Worm (Caenorhabditis elegans) whole organism, L1 larva: ENCODE results near the gene F53F4.2.

ENCODE experiments used
- aly-2 ChIP-seq: fragments of 150-350 bp; optimal IDR thresholded peaks from 2 replicates; lab custom pipeline; 2014; ENCODE audit warnings: missing biosample characterization, missing genetic modification characterization
- blmp-1 ChIP-seq: fragments of 150-350 bp; optimal IDR thresholded peaks from 2 replicates; lab custom pipeline; 2014; ENCODE audit warnings: missing biosample characterization, missing genetic modification characterization
- ceh-82 ChIP-seq, 3 experiments: fragments of 150-350 bp in 1 of 3; sonication (generic microtip) in 2 of 3; optimal IDR thresholded peaks; 2 replicates each; lab custom pipeline; 2014 to 2017; ENCODE audit warnings: missing biosample characterization in 3 of 3, missing genetic modification characterization in 3 of 3
- ceh-88 ChIP-seq: fragments of 200-800 bp; sonication (Bioruptor generic); IDR thresholded peaks from 2 replicates; pipeline ENCODE4 v1.3.6; 2022; ENCODE audit warnings: missing genetic modification characterization, missing compliant biosample characterization
- efl-1 ChIP-seq, 4 experiments: fragments of 150-350 bp; optimal IDR thresholded peaks in 3 of 4; peaks in 1 of 4; 1 replicate in 1 of 4; 2 replicates in 3 of 4; lab custom pipeline; 2014; ENCODE audit warnings: missing biosample characterization in 2 of 4, missing genetic modification characterization in 2 of 4, missing genetic modification reagents in 2 of 4
- elt-2 ChIP-seq: sonication (generic microtip); optimal IDR thresholded peaks from 2 replicates; lab custom pipeline; 2016; ENCODE audit warnings: missing genetic modification characterization, mild to moderate bottlenecking, inconsistent platforms, missing compliant biosample characterization, missing genetic modification reagents
- elt-3 ChIP-seq, 6 experiments: fragments of 150-350 bp in 1 of 6; sonication (generic microtip); optimal IDR thresholded peaks; 2 replicates each; lab custom pipeline; 2017 to 2018; ENCODE audit warnings: missing biosample characterization in 6 of 6, missing genetic modification characterization in 6 of 6, inconsistent platforms in 1 of 6
- hlh-4 ChIP-seq: sonication (generic microtip); optimal IDR thresholded peaks from 2 replicates; lab custom pipeline; 2016; ENCODE audit warnings: mild to moderate bottlenecking, missing genetic modification characterization, missing compliant biosample characterization
- hpl-2 ChIP-seq: fragments of 150-350 bp; optimal IDR thresholded peaks from 2 replicates; lab custom pipeline; 2014; ENCODE audit warnings: missing biosample characterization, missing genetic modification reagents, missing genetic modification characterization
- irx-1 ChIP-seq: sonication (generic microtip); optimal IDR thresholded peaks from 2 replicates; lab custom pipeline; 2016; ENCODE audit warnings: missing genetic modification characterization, missing compliant biosample characterization
- isw-1 ChIP-seq: fragments of 200-800 bp; sonication (Bioruptor generic); IDR thresholded peaks from 2 replicates; pipeline ENCODE4 v1.3.6; 2022; ENCODE audit warnings: missing genetic modification characterization, missing compliant biosample characterization
- lin-15B ChIP-seq: fragments of 150-350 bp; sonication (generic microtip); optimal IDR thresholded peaks from 3 replicates; lab custom pipeline; 2014; ENCODE audit warnings: missing biosample characterization, missing genetic modification characterization
- lin-35 ChIP-seq, 2 experiments: fragments of 150-350 bp; optimal IDR thresholded peaks; 2 replicates each; lab custom pipeline; 2014; ENCODE audit warnings: missing biosample characterization in 2 of 2, missing genetic modification characterization in 2 of 2, missing genetic modification reagents in 2 of 2
- lin-39 ChIP-seq: fragments of 150-350 bp; optimal IDR thresholded peaks from 2 replicates; lab custom pipeline; 2014; ENCODE audit warnings: missing biosample characterization, missing genetic modification reagents, missing genetic modification characterization
- lsy-2 ChIP-seq, 2 experiments: fragments of 150-350 bp; optimal IDR thresholded peaks; 2 replicates each; lab custom pipeline; 2014; ENCODE audit warnings: missing biosample characterization in 2 of 2, missing genetic modification characterization in 2 of 2
- mab-9 ChIP-seq: fragments of 200-800 bp; sonication (Bioruptor generic); IDR thresholded peaks from 2 replicates; pipeline ENCODE4 v1.3.6; 2022; ENCODE audit warnings: missing genetic modification reagents, missing genetic modification characterization, missing compliant biosample characterization
- mep-1 ChIP-seq: fragments of 150-350 bp; optimal IDR thresholded peaks from 2 replicates; lab custom pipeline; 2014; ENCODE audit warnings: missing biosample characterization, missing genetic modification characterization
- nhr-19 ChIP-seq: fragments of 200-800 bp; sonication (Bioruptor generic); conservative IDR thresholded peaks from 2 replicates; pipeline ENCODE4 v1.3.6; 2022; ENCODE audit warnings: missing genetic modification characterization, missing compliant biosample characterization
- nhr-20 ChIP-seq: sonication (generic microtip); optimal IDR thresholded peaks from 2 replicates; lab custom pipeline; 2016; ENCODE audit warnings: mild to moderate bottlenecking, missing genetic modification characterization, missing compliant biosample characterization
- nhr-71 ChIP-seq: sonication (generic microtip); optimal IDR thresholded peaks from 2 replicates; lab custom pipeline; 2016; ENCODE audit warnings: mild to moderate bottlenecking, missing genetic modification characterization, moderate library complexity, missing compliant biosample characterization
- nhr-77 ChIP-seq: fragments of 150-350 bp; optimal IDR thresholded peaks from 2 replicates; lab custom pipeline; 2014; ENCODE audit warnings: missing biosample characterization, missing genetic modification characterization
- nhr-84 ChIP-seq: sonication (generic microtip); optimal IDR thresholded peaks from 2 replicates; lab custom pipeline; 2017; ENCODE audit warnings: missing biosample characterization, missing genetic modification characterization
- nhr-85 ChIP-seq: sonication (generic microtip); peaks from one replicate; lab custom pipeline; 2016; ENCODE audit warnings: missing genetic modification characterization, inconsistent platforms, missing compliant biosample characterization
- nhr-90 ChIP-seq: sonication (generic microtip); optimal IDR thresholded peaks from 2 replicates; lab custom pipeline; 2016; ENCODE audit warnings: mild to moderate bottlenecking, missing genetic modification characterization, missing compliant biosample characterization; ENCODE audit not compliant: poor library complexity
- skn-1 ChIP-seq: fragments of 150-350 bp; optimal IDR thresholded peaks from 2 replicates; lab custom pipeline; 2014; ENCODE audit warnings: missing biosample characterization, missing genetic modification characterization
- snu-23 ChIP-seq: sonication (generic microtip); optimal IDR thresholded peaks from 2 replicates; lab custom pipeline; 2016; ENCODE audit warnings: missing genetic modification characterization, missing compliant biosample characterization
- sptf-1 ChIP-seq: fragments of 150-350 bp; optimal IDR thresholded peaks from 2 replicates; lab custom pipeline; 2014; ENCODE audit warnings: missing biosample characterization, missing genetic modification characterization
- tbx-2 ChIP-seq: sonication (generic microtip); optimal IDR thresholded peaks from 2 replicates; lab custom pipeline; 2016; ENCODE audit warnings: missing genetic modification characterization, missing compliant biosample characterization
- unc-30 ChIP-seq: sonication (generic microtip); optimal IDR thresholded peaks from 2 replicates; lab custom pipeline; 2017; ENCODE audit warnings: missing biosample characterization, missing genetic modification characterization
- unc-98 ChIP-seq: fragments of 200-800 bp; sonication (Bioruptor generic); IDR thresholded peaks from 2 replicates; pipeline ENCODE4 v1.3.6; 2022; ENCODE audit warnings: missing genetic modification characterization, missing compliant biosample characterization
- vab-15 ChIP-seq: sonication (generic microtip); optimal IDR thresholded peaks from 2 replicates; lab custom pipeline; 2017; ENCODE audit warnings: missing genotype, mild to moderate bottlenecking, missing genetic modification characterization, missing compliant biosample characterization

F53F4.2 gene

ce11 chrV:13611782-13612181 lies 22.4 kb upstream of the F53F4.2 start, which contains the start of gene spig-9 (continued):
- TF ChIP-seq tbx-2 (tag; lab: Kevin White, UChicago) (no peak), skn-1 (tag; lab: Kevin White, UChicago) (no peak)

- TF ChIP-seq blmp-1 (tag; lab: Kevin White, UChicago) (peak; percentile 61), hlh-4 (tag; lab: Kevin White, UChicago) (no peak)
Observed at ce11 chrV:13609806-13610205, 20.4 kb upstream of the F53F4.2 start.

- TF ChIP-seq nhr-20 (tag; lab: Kevin White, UChicago) (peak; percentile 62), vab-15 (tag; lab: Kevin White, UChicago) (peak; percentile 45), lin-15B (tag; lab: Kevin White, UChicago) (no peak), elt-3 (tag; optimal IDR thresholded peaks at IDR 0.05; lab: Kevin White, UChicago) (peak in 2 of 6 experiments; percentile 35 to 82), irx-1 (no peak), blmp-1 (tag; lab: Kevin White, UChicago) (peak; percentile 81), hpl-2 (no peak), mep-1 (tag; lab: Kevin White, UChicago) (no peak), elt-2 (no peak), ceh-88 (GFP tag; lab: Robert Waterston, UW) (no peak), nhr-85 (peak; percentile 92), tbx-2 (tag; lab: Kevin White, UChicago) (peak; percentile 33), snu-23 (GFP tag; lab: Kevin White, UChicago) (peak; percentile 46), lin-35 (GFP tag; optimal IDR thresholded peaks at IDR 0.05; lab: Kevin White, UChicago) (peak in 1 of 2 experiments; percentile 42), nhr-19 (GFP tag; lab: Robert Waterston, UW) (peak; percentile 20; the same call in 1 of the 2 replicates), unc-30 (tag; lab: Kevin White, UChicago) (no peak), lsy-2 (tag; optimal IDR thresholded peaks at IDR 0.05; lab: Kevin White, UChicago) (no peak), nhr-90 (tag; lab: Kevin White, UChicago) (peak; percentile 15), unc-98 (no peak), isw-1 (GFP tag; lab: Robert Waterston, UW) (no peak), nhr-71 (peak; percentile 44)
Observed at ce11 chrV:13608486-13608885, 19.1 kb upstream of the F53F4.2 start.

ce11 chrV:13606651-13607242 lies 17.4 kb upstream of the F53F4.2 start, which contains the start of gene fmo-4:
fmo-4 (minus strand) TSS chrV:13606701.
- TF ChIP-seq blmp-1 (tag; lab: Kevin White, UChicago), result peak; percentile 23
- no peak for TF ChIP-seq lsy-2 (tag; optimal IDR thresholded peaks at IDR 0.05; lab: Kevin White, UChicago)
- TF ChIP-seq, all 84 proteins: peak for 1

- TF ChIP-seq blmp-1 (tag; lab: Kevin White, UChicago) (peak; percentile 10), mab-9 (no peak), efl-1 (optimal IDR thresholded peaks at IDR 0.05; lab: Kevin White, UChicago) (no peak), efl-1 (GFP tag; optimal IDR thresholded peaks at IDR 0.05 in 1 of 2; lab: Kevin White, UChicago) (peak in 1 of 2 experiments; percentile 53), nhr-77 (tag; lab: Kevin White, UChicago) (no peak)
Observed at ce11 chrV:13600882-13601281, 11.5 kb upstream of the F53F4.2 start, which contains the start of gene rdy-2. rdy-2 (minus strand) TSS chrV:13600982.

ce11 chrV:13598370-13598769 lies 9.0 kb upstream of the F53F4.2 start:
- TF ChIP-seq lin-39 (no peak), aly-2 (tag; lab: Kevin White, UChicago) (no peak), sptf-1 (tag; lab: Kevin White, UChicago) (no peak), ceh-82 (tag; optimal IDR thresholded peaks at IDR 0.05; lab: Kevin White, UChicago) (no peak), nhr-84 (tag; lab: Kevin White, UChicago) (no peak)
